Worm (Caenorhabditis elegans): ENCODE results near the gene ZC266.1.

DNA sequence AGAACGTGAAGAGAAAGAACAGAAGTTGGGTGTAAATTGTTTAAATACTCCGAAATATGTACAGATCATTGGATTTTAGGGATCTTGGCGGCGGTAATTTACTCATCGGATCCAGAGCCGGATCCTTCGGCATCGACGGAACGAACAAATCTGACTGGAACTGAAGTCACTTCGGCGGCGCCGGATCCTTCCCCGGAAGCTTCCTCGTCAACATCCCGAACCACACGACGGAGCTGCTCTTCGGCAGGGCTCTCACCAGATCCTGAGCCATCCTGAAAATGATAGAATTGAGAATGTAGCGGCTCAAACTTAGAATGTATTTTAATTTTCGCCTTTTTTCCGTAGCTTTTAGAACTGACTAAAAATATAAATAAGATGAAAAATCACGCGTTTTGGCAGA is 8.4 kb downstream of the ZC266.1 start:
- no peak for TF ChIP-seq flt-1 (GFP tag; IDR thresholded peaks at IDR 0.05)
- no peak for TF ChIP-seq tbx-11 (GFP tag; IDR thresholded peaks at IDR 0.05)
- no peak for TF ChIP-seq tra-4 (tag; optimal IDR thresholded peaks at IDR 0.05)
